Fruit fly (Drosophila melanogaster) whole organism, embryonic: ENCODE results near the gene CG42835.

Experiments
- Ada2b ChIP-seq: fragments of 200-800 bp; sonication (Bioruptor generic); IDR thresholded peaks from 2 replicates; pipeline ENCODE4 v1.3.6; 2022; ENCODE audit warnings: missing biosample characterization, missing genetic modification characterization
- Atf6 ChIP-seq: fragments of 200-800 bp; sonication (Bioruptor generic); IDR thresholded peaks from 2 replicates; pipeline ENCODE4 v1.3.6; 2022; ENCODE audit warnings: missing biosample characterization, missing genetic modification characterization
- BEAF-32 ChIP-seq: fragments of 200-800 bp; sonication (Bioruptor generic); optimal IDR thresholded peaks from 3 replicates; lab custom pipeline; 2017; ENCODE audit warnings: missing biosample characterization, missing genetic modification characterization, mild to moderate bottlenecking, moderate library complexity, missing genetic modification reagents
- Bteb2 ChIP-seq: fragments of 200-800 bp; sonication (Bioruptor generic); optimal IDR thresholded peaks from 2 replicates; lab custom pipeline; 2016; ENCODE audit warnings: missing biosample characterization, missing genetic modification characterization
- CG10209 ChIP-seq: fragments of 200-800 bp; sonication (Bioruptor generic); optimal IDR thresholded peaks from 3 replicates; lab custom pipeline; 2017; ENCODE audit warnings: missing biosample characterization, mild to moderate bottlenecking, missing genetic modification characterization, missing genetic modification reagents
- CG10366 ChIP-seq: fragments of 200-800 bp; sonication (Bioruptor generic); IDR thresholded peaks from 2 replicates; pipeline ENCODE4 v1.3.6; 2022; ENCODE audit warnings: missing biosample characterization, missing genetic modification characterization
- CG11247 ChIP-seq: fragments of 200-800 bp; sonication (Bioruptor generic); IDR thresholded peaks from 2 replicates; pipeline ENCODE4 v1.3.6; 2022; ENCODE audit warnings: missing biosample characterization, missing genetic modification characterization
- CG11398 ChIP-seq: fragments of 200-800 bp; sonication (Bioruptor generic); optimal IDR thresholded peaks from 2 replicates; lab custom pipeline; 2016; ENCODE audit warnings: missing biosample characterization, missing genetic modification characterization
- CG11456 ChIP-seq: fragments of 200-800 bp; sonication (Bioruptor generic); IDR thresholded peaks from 3 replicates; pipeline ENCODE4 v1.3.6; 2022; ENCODE audit warnings: missing biosample characterization, missing genetic modification characterization
- CG14050 ChIP-seq: fragments of 200-800 bp; sonication (Bioruptor generic); IDR thresholded peaks from 3 replicates; pipeline ENCODE4 v1.3.6; 2022; ENCODE audit warnings: missing biosample characterization, missing genetic modification characterization
- CG14860 ChIP-seq: fragments of 200-800 bp; sonication (Bioruptor generic); IDR thresholded peaks from 3 replicates; pipeline ENCODE4 v1.3.6; 2022; ENCODE audit warnings: missing biosample characterization, missing genetic modification characterization; ENCODE audit not compliant: partially characterized antibody
- CG16813 ChIP-seq: fragments of 200-800 bp; sonication (Bioruptor generic); IDR thresholded peaks from 3 replicates; pipeline ENCODE4 v1.3.6; 2022; ENCODE audit warnings: missing biosample characterization, missing genetic modification characterization; ENCODE audit not compliant: partially characterized antibody
- CG16863 ChIP-seq: fragments of 200-800 bp; sonication (Bioruptor generic); optimal IDR thresholded peaks from 3 replicates; lab custom pipeline; 2016; ENCODE audit warnings: missing biosample characterization, missing genetic modification characterization
- CG1792 ChIP-seq: fragments of 200-800 bp; sonication (Bioruptor generic); optimal IDR thresholded peaks from 2 replicates; lab custom pipeline; 2016; ENCODE audit warnings: missing biosample characterization, missing genetic modification characterization
- CG18476 ChIP-seq: fragments of 200-800 bp; sonication (Bioruptor generic); optimal IDR thresholded peaks from 2 replicates; lab custom pipeline; 2016; ENCODE audit warnings: missing biosample characterization, mild to moderate bottlenecking, missing genetic modification characterization
- CG2116 ChIP-seq: fragments of 200-800 bp; sonication (Bioruptor generic); optimal IDR thresholded peaks from 3 replicates; lab custom pipeline; 2018; ENCODE audit warnings: missing biosample characterization, mild to moderate bottlenecking, missing genetic modification characterization
- CG31388 ChIP-seq: fragments of 200-800 bp; sonication (Bioruptor generic); optimal IDR thresholded peaks from 2 replicates; lab custom pipeline; 2016; ENCODE audit warnings: missing biosample characterization, missing genetic modification characterization
- CG34376 ChIP-seq: fragments of 200-800 bp; sonication (Bioruptor generic); optimal IDR thresholded peaks from 2 replicates; lab custom pipeline; 2018; ENCODE audit warnings: missing biosample characterization, mild to moderate bottlenecking, missing genetic modification characterization
- CG7271 ChIP-seq: fragments of 200-800 bp; sonication (Bioruptor generic); optimal IDR thresholded peaks from 2 replicates; lab custom pipeline; 2018; ENCODE audit warnings: missing biosample characterization, mild to moderate bottlenecking, missing genetic modification characterization, moderate library complexity
- CG7963 ChIP-seq: fragments of 200-800 bp; sonication (Bioruptor generic); IDR thresholded peaks from 3 replicates; pipeline ENCODE4 v1.3.6; 2022; ENCODE audit warnings: missing biosample characterization, missing genetic modification characterization; ENCODE audit not compliant: partially characterized antibody
- D19A ChIP-seq: fragments of 200-800 bp; optimal IDR thresholded peaks from 3 replicates; lab custom pipeline; 2019; ENCODE audit warnings: missing biosample characterization, mild to moderate bottlenecking, missing genetic modification characterization, moderate library complexity
- Deaf1 ChIP-seq: fragments of 200-800 bp; optimal IDR thresholded peaks from 3 replicates; lab custom pipeline; 2019; ENCODE audit warnings: missing biosample characterization, mild to moderate bottlenecking, missing genetic modification characterization, moderate library complexity
- Dek ChIP-seq: fragments of 200-800 bp; sonication (Bioruptor generic); optimal IDR thresholded peaks from 3 replicates; lab custom pipeline; 2019; ENCODE audit warnings: missing biosample characterization, mild to moderate bottlenecking, missing genetic modification characterization, moderate library complexity
- Dip3 ChIP-seq: fragments of 200-800 bp; sonication (Bioruptor generic); optimal IDR thresholded peaks from 3 replicates; lab custom pipeline; 2016; ENCODE audit warnings: missing biosample characterization, missing genetic modification characterization
- HLHmδ ChIP-seq: fragments of 200-800 bp; sonication (Bioruptor generic); optimal IDR thresholded peaks from 2 replicates; lab custom pipeline; 2018; ENCODE audit warnings: missing biosample characterization, mild to moderate bottlenecking, missing genetic modification characterization, moderate library complexity
- HmgZ ChIP-seq: fragments of 200-800 bp; sonication (Bioruptor generic); optimal IDR thresholded peaks from 2 replicates; lab custom pipeline; 2018; ENCODE audit warnings: missing biosample characterization, mild to moderate bottlenecking, missing genetic modification characterization
- NC2α ChIP-seq: fragments of 200-800 bp; sonication (Bioruptor generic); optimal IDR thresholded peaks from 2 replicates; lab custom pipeline; 2016; ENCODE audit warnings: missing biosample characterization, missing genetic modification characterization
- Scr ChIP-seq: fragments of 200-800 bp; sonication (Bioruptor generic); IDR thresholded peaks from 2 replicates; pipeline ENCODE4 v1.3.6; 2022; ENCODE audit warnings: missing biosample characterization, missing genetic modification characterization; ENCODE audit not compliant: partially characterized antibody
- Sry-β ChIP-seq: fragments of 200-800 bp; sonication (Bioruptor generic); optimal IDR thresholded peaks from 2 replicates; lab custom pipeline; 2018; ENCODE audit warnings: missing biosample characterization, mild to moderate bottlenecking, missing genetic modification characterization, moderate library complexity
- Ssrp ChIP-seq: fragments of 200-800 bp; sonication (Bioruptor generic); optimal IDR thresholded peaks from 2 replicates; lab custom pipeline; 2018; ENCODE audit warnings: missing biosample characterization, mild to moderate bottlenecking, missing genetic modification characterization, moderate library complexity
- ac ChIP-seq: fragments of 200-800 bp; sonication (Bioruptor generic); optimal IDR thresholded peaks from 3 replicates; lab custom pipeline; 2017; ENCODE audit warnings: missing biosample characterization, mild to moderate bottlenecking, missing genetic modification characterization
- ase ChIP-seq: fragments of 200-800 bp; sonication (Bioruptor generic); IDR thresholded peaks from 3 replicates; pipeline ENCODE4 v1.3.6; 2022; ENCODE audit warnings: missing biosample characterization, missing genetic modification characterization
- bbx ChIP-seq: fragments of 200-800 bp; sonication (Bioruptor generic); IDR thresholded peaks from 2 replicates; pipeline ENCODE4 v1.3.6; 2022; ENCODE audit warnings: missing biosample characterization, missing genetic modification characterization; ENCODE audit not compliant: partially characterized antibody
- bowl ChIP-seq: fragments of 200-800 bp; sonication (Bioruptor generic); IDR thresholded peaks from 2 replicates; pipeline ENCODE4 v1.3.6; 2022; ENCODE audit warnings: missing biosample characterization, missing genetic modification characterization
- cad ChIP-seq: fragments of >200 bp; optimal IDR thresholded peaks from 2 replicates; lab custom pipeline; 2017; ENCODE audit warnings: missing biosample characterization, missing genetic modification characterization
- chm ChIP-seq: fragments of 200-800 bp; sonication (Bioruptor generic); IDR thresholded peaks from 2 replicates; pipeline ENCODE4 v1.3.6; 2022; ENCODE audit warnings: missing biosample characterization, missing genetic modification characterization
- disco-r ChIP-seq: fragments of 200-800 bp; sonication (Bioruptor generic); optimal IDR thresholded peaks from 2 replicates; lab custom pipeline; 2016; ENCODE audit warnings: missing biosample characterization, missing genetic modification characterization
- dysf ChIP-seq: fragments of 200-800 bp; sonication (Bioruptor generic); IDR thresholded peaks from 3 replicates; pipeline ENCODE4 v1.3.6; 2022; ENCODE audit warnings: missing biosample characterization, missing genetic modification characterization
- fu2 ChIP-seq: fragments of 200-800 bp; sonication (Bioruptor generic); optimal IDR thresholded peaks from 2 replicates; lab custom pipeline; 2016; ENCODE audit warnings: missing biosample characterization, missing genetic modification characterization
- hb ChIP-seq: fragments of 200-800 bp; sonication (Bioruptor generic); IDR thresholded peaks from 3 replicates; pipeline ENCODE4 v1.3.6; 2022; ENCODE audit warnings: missing biosample characterization, missing genetic modification characterization; ENCODE audit not compliant: partially characterized antibody
- hbn ChIP-seq: fragments of 200-800 bp; sonication (Bioruptor generic); IDR thresholded peaks from 2 replicates; pipeline ENCODE4 v1.3.6; 2022; ENCODE audit warnings: missing biosample characterization, missing genetic modification characterization; ENCODE audit not compliant: partially characterized antibody
- kni ChIP-seq: fragments of 200-800 bp; sonication (Bioruptor generic); optimal IDR thresholded peaks from 3 replicates; lab custom pipeline; 2017; ENCODE audit warnings: mild to moderate bottlenecking, missing biosample characterization, missing genetic modification reagents, missing genetic modification characterization
- mld ChIP-seq: fragments of 200-800 bp; sonication (Bioruptor generic); IDR thresholded peaks from 3 replicates; pipeline ENCODE4 v1.3.6; 2022; ENCODE audit warnings: missing biosample characterization, missing genetic modification characterization; ENCODE audit not compliant: partially characterized antibody
- p53 ChIP-seq: fragments of 200-800 bp; sonication (Bioruptor generic); optimal IDR thresholded peaks from 2 replicates; lab custom pipeline; 2016; ENCODE audit warnings: missing biosample characterization, missing genetic modification characterization
- schlank ChIP-seq: fragments of 200-800 bp; sonication (Bioruptor generic); optimal IDR thresholded peaks from 2 replicates; lab custom pipeline; 2018; ENCODE audit warnings: missing biosample characterization, mild to moderate bottlenecking, missing genetic modification characterization
- sima ChIP-seq: fragments of 200-800 bp; sonication (Bioruptor generic); optimal IDR thresholded peaks from 2 replicates; lab custom pipeline; 2016; ENCODE audit warnings: missing biosample characterization, missing genetic modification characterization
- slp2 ChIP-seq: fragments of 200-800 bp; sonication (Bioruptor generic); optimal IDR thresholded peaks from 2 replicates; lab custom pipeline; 2016; ENCODE audit warnings: missing biosample characterization, missing genetic modification characterization
- trem ChIP-seq: fragments of 200-800 bp; optimal IDR thresholded peaks from 3 replicates; lab custom pipeline; 2019; ENCODE audit warnings: missing biosample characterization, mild to moderate bottlenecking, missing genetic modification characterization, moderate library complexity
- twi ChIP-seq: fragments of 200-800 bp; optimal IDR thresholded peaks from 2 replicates; lab custom pipeline; 2019; ENCODE audit warnings: missing biosample characterization, mild to moderate bottlenecking, missing genetic modification characterization, moderate library complexity

Gene CG42835

DNA sequence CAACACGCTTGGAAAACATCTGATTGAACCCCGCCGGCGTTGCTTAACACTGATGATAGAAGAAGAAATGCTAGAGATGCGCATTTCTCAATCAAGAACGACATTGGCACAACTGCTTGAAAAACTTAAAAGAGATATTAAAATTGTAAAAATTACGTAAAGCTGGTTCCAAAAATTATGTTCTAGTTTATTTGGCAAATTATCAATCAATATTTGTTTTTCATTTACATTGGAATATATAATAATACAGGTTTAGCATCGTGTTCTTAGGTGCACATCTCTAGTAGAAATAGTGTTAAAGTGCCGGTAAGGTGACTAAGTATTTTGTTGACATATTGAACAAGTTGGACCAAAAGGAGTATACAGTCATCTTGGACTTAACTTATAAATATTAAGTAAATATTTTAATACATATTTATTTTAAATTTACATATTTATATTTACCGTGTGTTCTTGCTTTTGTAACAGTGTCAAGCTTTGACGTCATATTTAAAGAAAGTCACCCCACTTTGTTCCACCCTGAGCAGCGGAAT, 29.1 kb upstream of the CG42835 start, which contains the start of the genes Brf and sds22 (continued):
- peak; percentile 93 for TF ChIP-seq Dek
- TF ChIP-seq CG10366 (GFP tag; lab: Robert Waterston, UW), result peak; percentile 91
- peak; percentile 90 for TF ChIP-seq schlank (tag; lab: Kevin White, UChicago)
- peak; percentile 62 for TF ChIP-seq sima (GFP tag; lab: Kevin White, UChicago)
- TF ChIP-seq CG31388, result peak; percentile 95
- TF ChIP-seq CG16813 (GFP tag; lab: Robert Waterston, UW), result peak; percentile 87
- peak; percentile 73 for TF ChIP-seq chm (GFP tag; lab: Robert Waterston, UW)
- peak; percentile 93 for TF ChIP-seq CG1792
- peak; percentile 39; the same call in 1 of the 2 replicates for TF ChIP-seq bbx
- peak; percentile 90 for TF ChIP-seq CG11456 (GFP tag; lab: Robert Waterston, UW)
- TF ChIP-seq CG2116 (GFP tag; lab: Kevin White, UChicago), result peak; percentile 89
- TF ChIP-seq CG11398, result peak; percentile 90
- TF ChIP-seq CG7271 (tag; lab: Kevin White, UChicago), result peak; percentile 80
- TF ChIP-seq Ssrp, result peak; percentile 96
- peak; percentile 93 for TF ChIP-seq CG34376 (GFP tag; lab: Kevin White, UChicago)
- TF ChIP-seq dysf (GFP tag; lab: Robert Waterston, UW), result peak; percentile 96
- peak; percentile 74; the same call in 2 of the 3 replicates for TF ChIP-seq CG14860 (GFP tag; lab: Robert Waterston, UW)
- no peak for TF ChIP-seq cad (GFP tag; lab: Kevin White, UChicago)
- peak; percentile 94 for TF ChIP-seq Bteb2 (GFP tag; lab: Kevin White, UChicago)
- TF ChIP-seq CG16863 (GFP tag; lab: Kevin White, UChicago), result peak; percentile 94
- TF ChIP-seq HmgZ (tag; lab: Kevin White, UChicago), result peak; percentile 97
- TF ChIP-seq fu2, result peak; percentile 96
- peak; percentile 94 for TF ChIP-seq CG18476
- TF ChIP-seq Ada2b (GFP tag; lab: Robert Waterston, UW), result peak; percentile 89
- peak; percentile 75 for TF ChIP-seq Deaf1 (tag; lab: Kevin White, UChicago)
- TF ChIP-seq ac (GFP tag; lab: Kevin White, UChicago), result peak; percentile 55
- peak; percentile 92 for TF ChIP-seq CG11247 (GFP tag; lab: Robert Waterston, UW)
- TF ChIP-seq trem (tag; lab: Kevin White, UChicago), result peak; percentile 94
- TF ChIP-seq disco-r (GFP tag; lab: Kevin White, UChicago), result peak; percentile 90
- TF ChIP-seq ase (GFP tag; lab: Robert Waterston, UW), result peak; percentile 92
- TF ChIP-seq twi, result peak; percentile 94
- TF ChIP-seq Sry-β (GFP tag; lab: Kevin White, UChicago), result peak; percentile 76
- TF ChIP-seq BEAF-32 (GFP tag; lab: Kevin White, UChicago), result peak; percentile 87
- TF ChIP-seq CG10209 (GFP tag; lab: Kevin White, UChicago), result peak; percentile 95
- peak; percentile 93 for TF ChIP-seq Atf6
- TF ChIP-seq kni (GFP tag; lab: Kevin White, UChicago), result peak; percentile 74
- peak; percentile 86 for TF ChIP-seq Scr (GFP tag; lab: Robert Waterston, UW)
- peak; percentile 78 for TF ChIP-seq p53 (GFP tag; lab: Kevin White, UChicago)
- TF ChIP-seq slp2 (GFP tag; lab: Kevin White, UChicago), result peak; percentile 93
- TF ChIP-seq bowl (GFP tag; lab: Robert Waterston, UW), result peak; percentile 42; the same call in 1 of the 2 replicates
- TF ChIP-seq CG7963 (GFP tag; lab: Robert Waterston, UW), result 0 out of 3 replicates have a peak, but pooled peaks have one; percentile 48
- no peak for TF ChIP-seq hb (GFP tag; lab: Robert Waterston, UW)
- peak; percentile 87 for TF ChIP-seq CG14050
- peak; percentile 87 for TF ChIP-seq D19A (tag; lab: Kevin White, UChicago)
- peak; percentile 43; the same call in 1 of the 3 replicates for TF ChIP-seq mld (GFP tag; lab: Robert Waterston, UW)
- peak; percentile 89 for TF ChIP-seq NC2α (GFP tag; lab: Kevin White, UChicago)
- TF ChIP-seq HLHmδ (GFP tag; lab: Kevin White, UChicago), result no peak
- peak; percentile 97 for TF ChIP-seq Dip3
- peak; percentile 72 for TF ChIP-seq hbn (GFP tag; lab: Robert Waterston, UW)
